Worm (Caenorhabditis elegans) whole organism, late embryonic: ENCODE data around the gene clc-32.

Experiments used
- C38D4.7 ChIP-seq: fragments of 200-800 bp; sonication (Bioruptor generic); optimal IDR thresholded peaks from 2 replicates; lab custom pipeline; 2018; ENCODE audit warnings: mild to moderate bottlenecking, missing genetic modification characterization, moderate library complexity, missing compliant biosample characterization
- K02D7.2 ChIP-seq: sonication (generic microtip); optimal IDR thresholded peaks from 2 replicates; lab custom pipeline; 2017; ENCODE audit warnings: mild to moderate bottlenecking, missing genetic modification characterization, missing compliant biosample characterization
- Y22D7AL.16 ChIP-seq: sonication (generic microtip); optimal IDR thresholded peaks from 2 replicates; lab custom pipeline; 2016; ENCODE audit warnings: missing genetic modification characterization, missing compliant biosample characterization
- ahr-1 ChIP-seq: sonication (generic microtip); optimal IDR thresholded peaks from 2 replicates; lab custom pipeline; 2016; ENCODE audit warnings: missing genetic modification characterization, missing compliant biosample characterization
- ama-1 ChIP-seq: fragments of 150-350 bp; optimal IDR thresholded peaks from 2 replicates; lab custom pipeline; 2014
- ceh-14 ChIP-seq: sonication (generic microtip); optimal IDR thresholded peaks from 2 replicates; lab custom pipeline; 2016; ENCODE audit warnings: missing genotype, missing genetic modification characterization, missing compliant biosample characterization
- ceh-2 ChIP-seq: sonication (generic microtip); optimal IDR thresholded peaks from 2 replicates; lab custom pipeline; 2016; ENCODE audit warnings: missing genotype, missing genetic modification characterization, missing compliant biosample characterization
- ceh-22 ChIP-seq: sonication (generic microtip); optimal IDR thresholded peaks from 2 replicates; lab custom pipeline; 2017; ENCODE audit warnings: missing biosample characterization, missing genetic modification characterization
- ceh-30 ChIP-seq: fragments of 150-350 bp; optimal IDR thresholded peaks from 2 replicates; lab custom pipeline; 2014; ENCODE audit warnings: missing biosample characterization, missing genetic modification characterization
- ceh-48 ChIP-seq: sonication (generic microtip); optimal IDR thresholded peaks from 2 replicates; lab custom pipeline; 2016; ENCODE audit warnings: missing genetic modification characterization, inconsistent platforms, missing compliant biosample characterization
- ceh-6 ChIP-seq: fragments of 200-800 bp; sonication (Bioruptor generic); optimal IDR thresholded peaks from 2 replicates; lab custom pipeline; 2018; ENCODE audit warnings: mild to moderate bottlenecking, missing genetic modification characterization, missing compliant biosample characterization
- ceh-9 ChIP-seq: sonication (generic microtip); optimal IDR thresholded peaks from 2 replicates; lab custom pipeline; 2016; ENCODE audit warnings: mild to moderate bottlenecking, missing genetic modification characterization, inconsistent platforms, missing compliant biosample characterization
- che-1 ChIP-seq: sonication (generic microtip); optimal IDR thresholded peaks from 2 replicates; lab custom pipeline; 2016; ENCODE audit warnings: mild to moderate bottlenecking, missing genetic modification characterization, missing compliant biosample characterization
- dve-1 ChIP-seq: sonication (generic microtip); optimal IDR thresholded peaks from 2 replicates; lab custom pipeline; 2017; ENCODE audit warnings: antibody characterized with exemption, mild to moderate bottlenecking, missing genetic modification characterization, missing compliant biosample characterization
- elt-4 ChIP-seq: sonication (generic microtip); optimal IDR thresholded peaks from 2 replicates; lab custom pipeline; 2016; ENCODE audit warnings: missing genetic modification characterization, missing compliant biosample characterization
- eyg-1 ChIP-seq: sonication (generic microtip); optimal IDR thresholded peaks from 2 replicates; lab custom pipeline; 2016; ENCODE audit warnings: missing genotype, missing genetic modification characterization, missing compliant biosample characterization
- fax-1 ChIP-seq: sonication (generic microtip); optimal IDR thresholded peaks from 2 replicates; lab custom pipeline; 2016; ENCODE audit warnings: missing genotype, missing genetic modification characterization, missing compliant biosample characterization
- fkh-10 ChIP-seq: fragments of 150-350 bp; optimal IDR thresholded peaks from 2 replicates; lab custom pipeline; 2014; ENCODE audit warnings: missing biosample characterization, missing genetic modification reagents, missing genetic modification characterization
- fkh-6 ChIP-seq: sonication (generic microtip); optimal IDR thresholded peaks from 2 replicates; lab custom pipeline; 2016; ENCODE audit warnings: missing genetic modification characterization, missing compliant biosample characterization
- gmeb-2 ChIP-seq: sonication (generic microtip); optimal IDR thresholded peaks from 2 replicates; lab custom pipeline; 2016; ENCODE audit warnings: missing genetic modification characterization, inconsistent platforms, missing compliant biosample characterization
- hlh-13 ChIP-seq: fragments of 200-800 bp; sonication (Bioruptor generic); optimal IDR thresholded peaks from 2 replicates; lab custom pipeline; 2018; ENCODE audit warnings: mild to moderate bottlenecking, missing genetic modification characterization, missing compliant biosample characterization
- hlh-15 ChIP-seq: sonication (generic microtip); optimal IDR thresholded peaks from 2 replicates; lab custom pipeline; 2016; ENCODE audit warnings: missing genetic modification characterization, missing compliant biosample characterization
- hlh-30 ChIP-seq: sonication (generic microtip); optimal IDR thresholded peaks from 2 replicates; lab custom pipeline; 2017; ENCODE audit warnings: antibody characterized with exemption, missing genetic modification characterization, missing compliant biosample characterization; ENCODE audit not compliant: insufficient read depth
- hlh-6 ChIP-seq: sonication (generic microtip); optimal IDR thresholded peaks from 2 replicates; lab custom pipeline; 2016; ENCODE audit warnings: missing genotype, missing genetic modification characterization, missing compliant biosample characterization
- lin-11 ChIP-seq: fragments of 200-800 bp; sonication (Bioruptor generic); optimal IDR thresholded peaks from 2 replicates; lab custom pipeline; 2018; ENCODE audit warnings: mild to moderate bottlenecking, missing genetic modification characterization, missing compliant biosample characterization
- madf-2 ChIP-seq: sonication (generic microtip); optimal IDR thresholded peaks from 2 replicates; lab custom pipeline; 2017; ENCODE audit warnings: missing genetic modification characterization, missing compliant biosample characterization
- nfya-1 ChIP-seq: sonication (generic microtip); optimal IDR thresholded peaks from 2 replicates; lab custom pipeline; 2017; ENCODE audit warnings: missing genetic modification characterization, mild to moderate bottlenecking, missing compliant biosample characterization, antibody characterized with exemption, moderate library complexity
- nhr-11 ChIP-seq: fragments of 150-350 bp; optimal IDR thresholded peaks from 2 replicates; lab custom pipeline; 2014; ENCODE audit warnings: missing biosample characterization, missing genetic modification characterization
- nhr-232 ChIP-seq: sonication (generic microtip); optimal IDR thresholded peaks from 2 replicates; lab custom pipeline; 2016; ENCODE audit warnings: missing genetic modification characterization, missing compliant biosample characterization
- pag-3 ChIP-seq: sonication (generic microtip); optimal IDR thresholded peaks from 2 replicates; lab custom pipeline; 2016; ENCODE audit warnings: missing compliant biosample characterization, missing genetic modification characterization, borderline replicate concordance
- pat-9 ChIP-seq: fragments of 200-800 bp; sonication (Bioruptor generic); optimal IDR thresholded peaks from 2 replicates; lab custom pipeline; 2018; ENCODE audit warnings: mild to moderate bottlenecking, missing genetic modification characterization, moderate library complexity, missing compliant biosample characterization
- pax-1 ChIP-seq: fragments of 150-350 bp; optimal IDR thresholded peaks from 2 replicates; lab custom pipeline; 2014; ENCODE audit warnings: missing biosample characterization, missing genetic modification characterization
- pha-2 ChIP-seq: sonication (generic microtip); optimal IDR thresholded peaks from 2 replicates; lab custom pipeline; 2017; ENCODE audit warnings: mild to moderate bottlenecking, missing genetic modification characterization, missing compliant biosample characterization
- pqm-1 ChIP-seq: sonication (generic microtip); optimal IDR thresholded peaks from 2 replicates; lab custom pipeline; 2016; ENCODE audit warnings: missing genetic modification characterization, missing compliant biosample characterization
- pros-1 ChIP-seq: fragments of 150-350 bp; optimal IDR thresholded peaks from 2 replicates; lab custom pipeline; 2014; ENCODE audit warnings: missing biosample characterization, missing genetic modification reagents, missing genetic modification characterization
- ref-2 ChIP-seq: sonication (generic microtip); optimal IDR thresholded peaks from 2 replicates; lab custom pipeline; 2016; ENCODE audit warnings: missing genetic modification characterization, missing compliant biosample characterization
- sdc-2 ChIP-seq: sonication (generic microtip); optimal IDR thresholded peaks from 2 replicates; lab custom pipeline; 2016; ENCODE audit warnings: missing genotype, missing genetic modification characterization, missing compliant biosample characterization
- sox-2 ChIP-seq: fragments of 200-800 bp; sonication (Bioruptor generic); IDR thresholded peaks from 2 replicates; pipeline ENCODE4 v1.3.6; 2022; ENCODE audit warnings: missing genetic modification reagents, missing genetic modification characterization, missing compliant biosample characterization
- tbx-7 ChIP-seq: sonication (generic microtip); optimal IDR thresholded peaks from 2 replicates; lab custom pipeline; 2016; ENCODE audit warnings: missing genotype, missing genetic modification characterization, missing compliant biosample characterization
- ttx-3 ChIP-seq: sonication (generic microtip); optimal IDR thresholded peaks from 2 replicates; lab custom pipeline; 2016; ENCODE audit warnings: missing genetic modification reagents, missing genetic modification characterization, missing compliant biosample characterization
- unc-42 ChIP-seq: sonication (generic microtip); optimal IDR thresholded peaks from 2 replicates; lab custom pipeline; 2016; ENCODE audit warnings: missing genotype, missing genetic modification characterization, missing compliant biosample characterization
- unc-55 ChIP-seq: sonication (generic microtip); optimal IDR thresholded peaks from 2 replicates; lab custom pipeline; 2017; ENCODE audit warnings: missing biosample characterization, missing genetic modification reagents, missing genetic modification characterization
- ztf-16 ChIP-seq: sonication (generic microtip); optimal IDR thresholded peaks from 2 replicates; lab custom pipeline; 2017; ENCODE audit warnings: missing genetic modification characterization, missing compliant biosample characterization

clc-32 gene

DNA sequence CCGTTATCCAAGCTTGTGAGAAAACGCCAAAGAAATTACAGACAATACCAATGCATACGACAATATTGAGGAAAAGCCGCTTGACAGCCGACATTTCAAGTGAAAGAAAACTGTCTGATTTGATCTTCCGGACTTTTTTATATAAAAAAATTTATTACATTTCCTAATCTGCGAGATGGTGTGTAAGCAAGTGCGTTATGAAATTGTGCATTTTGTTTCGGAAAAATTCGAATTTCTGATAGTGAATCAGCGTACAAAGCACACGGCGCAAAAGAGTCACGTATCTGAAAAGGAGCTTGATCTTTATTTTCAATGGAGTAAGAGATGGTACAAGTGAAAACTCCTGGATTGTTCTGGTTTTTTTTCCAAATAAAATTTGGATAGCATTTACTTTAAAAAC is at the start of gene clc-32:
Gene clc-32, minus strand, starts transcription at position 101 of the 400 bp plus-strand sequence.
- TF ChIP-seq unc-55 (no peak), ceh-2 (tag; lab: Kevin White, UChicago) (no peak), pax-1 (tag; lab: Kevin White, UChicago) (no peak), ztf-16 (tag; lab: Kevin White, UChicago) (no peak), ceh-14 (tag; lab: Kevin White, UChicago) (no peak), C38D4.7 (GFP tag; lab: Kevin White, UChicago) (no peak), ceh-6 (GFP tag; lab: Kevin White, UChicago) (no peak), ahr-1 (tag; lab: Kevin White, UChicago) (no peak), nhr-232 (tag; lab: Kevin White, UChicago) (no peak), hlh-6 (no peak), lin-11 (no peak), sox-2 (GFP tag; lab: Robert Waterston, UW) (no peak), tbx-7 (tag; lab: Kevin White, UChicago) (no peak), hlh-13 (GFP tag; lab: Kevin White, UChicago) (no peak), sdc-2 (tag; lab: Kevin White, UChicago) (no peak), fkh-10 (GFP tag; lab: Kevin White, UChicago) (no peak), fkh-6 (no peak), che-1 (tag; lab: Kevin White, UChicago) (no peak), nhr-11 (tag; lab: Kevin White, UChicago) (no peak), eyg-1 (no peak)

ce11 chrV:16190485-16190884 is 49.5 kb upstream of the clc-32 start, which contains the start of gene srh-281:
srh-281 (plus strand) TSS chrV:16190785.
- no peak for TF ChIP-seq hlh-30
- no peak for TF ChIP-seq pha-2
- TF ChIP-seq ref-2 (tag; lab: Kevin White, UChicago), result no peak
- TF ChIP-seq sdc-2 (tag; lab: Kevin White, UChicago), result no peak
- no peak for TF ChIP-seq pros-1 (tag; lab: Kevin White, UChicago)
- no peak for TF ChIP-seq pqm-1 (tag; lab: Kevin White, UChicago)

DNA sequence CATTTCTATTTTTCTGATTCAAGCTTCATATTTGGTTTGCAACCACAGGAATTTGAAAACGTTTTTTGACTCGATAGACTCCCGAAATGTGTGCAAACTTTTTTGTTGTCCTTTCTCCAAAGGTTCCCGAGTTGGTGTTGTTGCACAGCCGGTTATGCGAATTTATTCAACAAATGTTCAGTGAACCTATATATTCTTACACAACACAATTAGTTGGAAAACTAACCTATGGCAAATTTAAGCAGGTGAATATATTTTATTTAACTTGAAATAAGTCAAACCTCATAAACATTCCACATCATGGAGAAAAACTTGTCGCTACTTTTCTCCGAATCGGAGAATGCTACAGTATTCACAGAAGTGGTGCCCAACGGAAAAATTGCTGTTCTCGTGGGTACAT is 42.4 kb upstream of the clc-32 start, which contains the start of gene srz-14:
Gene srz-14, plus strand, starts transcription at position 301 of the 400 bp plus-strand sequence.
- TF ChIP-seq Y22D7AL.16 (no peak), pag-3 (no peak), hlh-13 (GFP tag; lab: Kevin White, UChicago) (no peak), ceh-30 (no peak), ama-1 (no peak), fax-1 (tag; lab: Kevin White, UChicago) (no peak), ttx-3 (tag; lab: Kevin White, UChicago) (no peak), elt-4 (tag; lab: Kevin White, UChicago) (no peak), fkh-6 (no peak), nhr-11 (tag; lab: Kevin White, UChicago) (no peak), ceh-48 (tag; lab: Kevin White, UChicago) (no peak), dve-1 (tag; lab: Kevin White, UChicago) (no peak), unc-42 (no peak), pat-9 (tag; lab: Kevin White, UChicago) (no peak)

DNA sequence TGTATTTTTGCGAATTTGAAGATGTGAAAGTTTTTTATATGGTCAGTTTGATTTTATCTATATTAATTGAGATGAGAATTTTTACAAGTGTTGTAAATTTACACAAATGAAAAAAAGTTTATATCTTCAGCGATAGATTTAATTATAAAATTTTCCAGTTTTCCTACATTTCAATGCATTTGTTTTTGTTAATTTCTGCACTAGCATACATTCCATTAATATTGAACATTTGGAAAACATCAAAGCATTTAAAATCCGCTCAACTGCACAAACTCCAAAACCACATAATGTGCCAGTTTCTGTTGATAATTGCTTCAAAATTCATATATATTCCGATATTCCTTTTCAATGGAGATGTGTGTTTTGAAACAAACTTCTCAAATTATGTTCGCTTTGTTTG is 41.9 kb upstream of the clc-32 start, which contains the start of gene srh-277:
Gene srh-277, plus strand, starts transcription at position 301 of the 400 bp plus-strand sequence.
- TF ChIP-seq ama-1 (no peak), gmeb-2 (tag; lab: Kevin White, UChicago) (no peak), pqm-1 (tag; lab: Kevin White, UChicago) (no peak), unc-55 (no peak), ceh-22 (tag; lab: Kevin White, UChicago) (no peak), nhr-232 (tag; lab: Kevin White, UChicago) (no peak), K02D7.2 (tag; lab: Kevin White, UChicago) (no peak), ceh-14 (tag; lab: Kevin White, UChicago) (no peak), madf-2 (tag; lab: Kevin White, UChicago) (no peak), nfya-1 (no peak), pha-2 (no peak), hlh-15 (tag; lab: Kevin White, UChicago) (no peak), ceh-9 (tag; lab: Kevin White, UChicago) (no peak)
